Fruit fly (Drosophila melanogaster): ENCODE measurements around the gene CG8159.

The CG8159 gene

DNA sequence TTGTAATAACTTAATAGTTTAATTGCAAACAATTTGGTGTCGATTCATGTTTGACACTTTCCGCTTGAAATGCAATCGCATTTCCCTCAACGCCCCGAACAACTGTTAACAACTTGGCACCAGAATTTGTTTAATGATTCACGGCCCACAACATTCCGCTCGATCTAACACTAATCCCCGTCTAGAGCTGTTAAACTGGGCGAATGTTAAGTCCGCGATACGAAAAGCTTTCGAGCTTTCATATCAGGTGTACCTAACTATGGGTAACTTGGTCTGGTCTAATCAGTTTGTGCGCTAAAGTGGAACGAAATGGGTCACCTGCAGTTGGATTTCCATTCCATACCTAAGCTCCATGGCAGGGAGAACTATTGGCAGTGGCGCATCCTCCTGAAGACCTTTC is 46.5 kb downstream of the CG8159 start, which contains the start of gene CG34301:
TSS of gene CG34301 (plus strand) at position 301 of the 400 bp plus-strand sequence.
- TF ChIP-seq CG15336 (GFP tag; IDR thresholded peaks at IDR 0.05): no peak
- no peak for TF ChIP-seq CG6792 (GFP tag; optimal IDR thresholded peaks at IDR 0.05)
- TF ChIP-seq Sox15 (GFP tag; optimal IDR thresholded peaks at IDR 0.05): no peak
- TF ChIP-seq Gug (GFP tag; IDR thresholded peaks at IDR 0.05): no peak
- TF ChIP-seq CG11294 (GFP tag; IDR thresholded peaks at IDR 0.05): no peak
- no peak for TF ChIP-seq spab (GFP tag; optimal IDR thresholded peaks at IDR 0.05)
- TF ChIP-seq CG8632 (GFP tag; optimal IDR thresholded peaks at IDR 0.05): no peak
- TF ChIP-seq svp (GFP tag): no peak
- no peak for TF ChIP-seq CG10669 (GFP tag; optimal IDR thresholded peaks at IDR 0.05)
- TF ChIP-seq CG6163 (GFP tag; IDR thresholded peaks at IDR 0.05): no peak
- TF ChIP-seq topi (GFP tag; optimal IDR thresholded peaks at IDR 0.05): no peak
- no peak for TF ChIP-seq CG8119 (GFP tag; IDR thresholded peaks at IDR 0.05)
- no peak for TF ChIP-seq Blimp-1 (GFP tag; optimal IDR thresholded peaks at IDR 0.05)
- no peak for TF ChIP-seq CG6854 (GFP tag; optimal IDR thresholded peaks at IDR 0.05)
- no peak for TF ChIP-seq Ets21C (GFP tag; optimal IDR thresholded peaks at IDR 0.05)
